Worm (Caenorhabditis elegans) whole organism, L3 larva: ENCODE measurements around the gene srg-29.

Source experiments
- R02D3.7 ChIP-seq: fragments of 150-350 bp; optimal IDR thresholded peaks from 2 replicates; lab custom pipeline; 2014; ENCODE audit warnings: missing biosample characterization, missing genetic modification characterization
- aly-2 ChIP-seq: fragments of 150-350 bp; optimal IDR thresholded peaks from 2 replicates; lab custom pipeline; 2014; ENCODE audit warnings: missing biosample characterization, missing genetic modification characterization
- ceh-16 ChIP-seq: sonication (generic microtip); optimal IDR thresholded peaks from 2 replicates; lab custom pipeline; 2017; ENCODE audit warnings: missing biosample characterization, missing genetic modification characterization
- ceh-28 ChIP-seq: fragments of 150-350 bp; optimal IDR thresholded peaks from 2 replicates; lab custom pipeline; 2014; ENCODE audit warnings: missing biosample characterization, missing genetic modification reagents, missing genetic modification characterization
- ceh-82 ChIP-seq: fragments of 150-350 bp; optimal IDR thresholded peaks from 2 replicates; lab custom pipeline; 2014; ENCODE audit warnings: missing biosample characterization, missing genetic modification characterization
- ceh-9 ChIP-seq: sonication (generic microtip); optimal IDR thresholded peaks from 2 replicates; lab custom pipeline; 2018; ENCODE audit warnings: missing biosample characterization, missing genetic modification characterization
- daf-12 ChIP-seq: fragments of 150-350 bp; optimal IDR thresholded peaks from 2 replicates; lab custom pipeline; 2014; ENCODE audit warnings: missing biosample characterization, missing genetic modification reagents, missing genetic modification characterization
- egl-27 ChIP-seq: sonication (generic microtip); optimal IDR thresholded peaks from 4 replicates; lab custom pipeline; 2017; ENCODE audit warnings: missing biosample characterization, missing genetic modification reagents, missing genetic modification characterization
- egl-5 ChIP-seq: fragments of 150-350 bp; optimal IDR thresholded peaks from 2 replicates; lab custom pipeline; 2017; ENCODE audit warnings: missing biosample characterization, missing genetic modification reagents, missing genetic modification characterization, inconsistent platforms
- elt-1 ChIP-seq: fragments of 150-350 bp; optimal IDR thresholded peaks from 2 replicates; lab custom pipeline; 2014; ENCODE audit warnings: missing biosample characterization, missing genetic modification characterization
- elt-2 ChIP-seq: sonication (generic microtip); optimal IDR thresholded peaks from 2 replicates; lab custom pipeline; 2016; ENCODE audit warnings: missing genetic modification reagents, mild to moderate bottlenecking, missing genetic modification characterization, missing compliant biosample characterization
- elt-3 ChIP-seq, 3 experiments: fragments of 150-350 bp in 1 of 3; sonication (generic microtip) in 2 of 3; optimal IDR thresholded peaks; 2 replicates in 2 of 3; 4 replicates in 1 of 3; lab custom pipeline; 2014 to 2017; ENCODE audit warnings: missing biosample characterization in 3 of 3, missing genetic modification characterization in 3 of 3
- eor-1 ChIP-seq, 2 experiments: fragments of 150-350 bp; optimal IDR thresholded peaks; 2 replicates each; lab custom pipeline; 2014 to 2018; ENCODE audit warnings: missing biosample characterization in 2 of 2, missing genetic modification characterization in 2 of 2
- fkh-10 ChIP-seq: sonication (generic microtip); optimal IDR thresholded peaks from 2 replicates; lab custom pipeline; 2017; ENCODE audit warnings: missing biosample characterization, missing genetic modification reagents, missing genetic modification characterization
- fkh-2 ChIP-seq: fragments of 150-350 bp; optimal IDR thresholded peaks from 2 replicates; lab custom pipeline; 2014; ENCODE audit warnings: missing biosample characterization, missing genetic modification reagents, missing genetic modification characterization
- fos-1 ChIP-seq: fragments of 150-350 bp; optimal IDR thresholded peaks from 2 replicates; lab custom pipeline; 2014; ENCODE audit warnings: missing biosample characterization, missing genetic modification characterization
- jun-1 ChIP-seq: fragments of 150-350 bp; optimal IDR thresholded peaks from 2 replicates; lab custom pipeline; 2014; ENCODE audit warnings: missing biosample characterization, missing genetic modification reagents, missing genetic modification characterization
- lin-15B ChIP-seq: fragments of 150-350 bp; optimal IDR thresholded peaks from 2 replicates; lab custom pipeline; 2014; ENCODE audit warnings: missing biosample characterization, missing genetic modification characterization
- lin-39 ChIP-seq: fragments of 150-350 bp; optimal IDR thresholded peaks from 2 replicates; lab custom pipeline; 2018; ENCODE audit warnings: missing biosample characterization, missing genetic modification reagents, missing genetic modification characterization
- lsy-12 ChIP-seq: sonication (generic microtip); optimal IDR thresholded peaks from 2 replicates; lab custom pipeline; 2016; ENCODE audit warnings: mild to moderate bottlenecking, missing genetic modification characterization, missing compliant biosample characterization
- mdl-1 ChIP-seq: fragments of 150-350 bp; optimal IDR thresholded peaks from 2 replicates; lab custom pipeline; 2014; ENCODE audit warnings: missing biosample characterization, missing genetic modification characterization
- mml-1 ChIP-seq: fragments of 150-350 bp; sonication (generic microtip); optimal IDR thresholded peaks from 3 replicates; lab custom pipeline; 2014; ENCODE audit warnings: missing biosample characterization, missing genetic modification characterization
- nfya-1 ChIP-seq: sonication (generic microtip); optimal IDR thresholded peaks from 2 replicates; lab custom pipeline; 2017; ENCODE audit warnings: missing genetic modification characterization, mild to moderate bottlenecking, missing compliant biosample characterization, antibody characterized with exemption, moderate library complexity; ENCODE audit not compliant: insufficient read depth
- nhr-11 ChIP-seq: fragments of 150-350 bp; optimal IDR thresholded peaks from 2 replicates; lab custom pipeline; 2014; ENCODE audit warnings: missing biosample characterization, missing genetic modification characterization
- nhr-12 ChIP-seq: fragments of 150-350 bp; optimal IDR thresholded peaks from 2 replicates; lab custom pipeline; 2014; ENCODE audit warnings: missing biosample characterization, missing genetic modification characterization
- nhr-237 ChIP-seq: fragments of 150-350 bp; optimal IDR thresholded peaks from 2 replicates; lab custom pipeline; 2014; ENCODE audit warnings: missing biosample characterization, missing genetic modification characterization
- nhr-25 ChIP-seq: sonication (generic microtip); optimal IDR thresholded peaks from 2 replicates; lab custom pipeline; 2017; ENCODE audit warnings: missing biosample characterization, missing genetic modification characterization
- nhr-67 ChIP-seq: fragments of 150-350 bp; optimal IDR thresholded peaks from 2 replicates; lab custom pipeline; 2014; ENCODE audit warnings: missing biosample characterization, missing genetic modification characterization
- nhr-76 ChIP-seq: fragments of 150-350 bp; sonication (generic microtip); optimal IDR thresholded peaks from 5 replicates; lab custom pipeline; 2014; ENCODE audit warnings: missing biosample characterization, missing genetic modification characterization
- pha-4 ChIP-seq: fragments of 150-350 bp; optimal IDR thresholded peaks from 2 replicates; lab custom pipeline; 2014; ENCODE audit warnings: missing biosample characterization, missing genetic modification reagents, missing genetic modification characterization
- pqm-1 ChIP-seq: fragments of 150-350 bp; optimal IDR thresholded peaks from 2 replicates; lab custom pipeline; 2017; ENCODE audit warnings: missing biosample characterization, missing genetic modification characterization, inconsistent platforms
- sea-2 ChIP-seq: fragments of 150-350 bp; sonication (generic microtip); optimal IDR thresholded peaks from 4 replicates; lab custom pipeline; 2014; ENCODE audit warnings: missing biosample characterization, missing genetic modification reagents, missing genetic modification characterization
- skn-1 ChIP-seq: fragments of 150-350 bp; optimal IDR thresholded peaks from 2 replicates; lab custom pipeline; 2014; ENCODE audit warnings: missing biosample characterization, missing genetic modification characterization
- snpc-4 ChIP-seq: fragments of 150-350 bp; optimal IDR thresholded peaks from 2 replicates; lab custom pipeline; 2014; ENCODE audit warnings: missing biosample characterization, missing genetic modification characterization
- tbx-2 ChIP-seq: sonication (generic microtip); optimal IDR thresholded peaks from 2 replicates; lab custom pipeline; 2016; ENCODE audit warnings: mild to moderate bottlenecking, missing genetic modification characterization, missing compliant biosample characterization
- unc-39 ChIP-seq: sonication (generic microtip); optimal IDR thresholded peaks from 4 replicates; lab custom pipeline; 2017; ENCODE audit warnings: missing biosample characterization, missing genetic modification characterization
- unc-62 ChIP-seq: fragments of 150-350 bp; sonication (generic microtip); optimal IDR thresholded peaks from 4 replicates; lab custom pipeline; 2014; ENCODE audit warnings: missing biosample characterization, missing genetic modification reagents, missing genetic modification characterization
- ztf-11 ChIP-seq: fragments of 150-350 bp; optimal IDR thresholded peaks from 2 replicates; lab custom pipeline; 2014; ENCODE audit warnings: missing biosample characterization, missing genetic modification characterization
- ztf-4 ChIP-seq: fragments of 150-350 bp; optimal IDR thresholded peaks from 2 replicates; lab custom pipeline; 2014; ENCODE audit warnings: missing biosample characterization, missing genetic modification characterization

Gene srg-29

DNA sequence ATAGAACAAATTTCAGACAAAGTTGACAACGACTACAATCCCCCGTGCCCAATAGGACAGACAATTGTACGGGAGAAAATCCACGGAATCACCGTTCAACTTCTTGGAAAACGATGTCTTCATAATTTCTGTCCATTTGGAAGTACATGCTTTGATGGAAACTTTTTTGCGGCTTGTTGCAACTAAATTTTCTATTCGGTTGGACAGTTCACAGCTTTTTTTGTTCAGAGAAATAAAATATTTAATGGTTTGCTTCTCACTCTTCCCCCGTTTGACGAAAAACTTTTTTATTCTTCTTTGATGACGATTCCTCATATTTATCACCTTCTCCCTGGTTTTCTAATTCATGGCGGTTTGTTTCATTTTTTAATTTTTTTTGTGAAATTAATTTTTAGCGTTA, 22.9 kb upstream of the srg-29 start, which contains the start of gene C10G8.2:
TSS of gene C10G8.2 (plus strand) at position 301 of the 400 bp plus-strand sequence.
- TF ChIP-seq lsy-12 (no peak), eor-1 (tag; optimal IDR thresholded peaks at IDR 0.05; lab: Kevin White, UChicago) (no peak)

DNA sequence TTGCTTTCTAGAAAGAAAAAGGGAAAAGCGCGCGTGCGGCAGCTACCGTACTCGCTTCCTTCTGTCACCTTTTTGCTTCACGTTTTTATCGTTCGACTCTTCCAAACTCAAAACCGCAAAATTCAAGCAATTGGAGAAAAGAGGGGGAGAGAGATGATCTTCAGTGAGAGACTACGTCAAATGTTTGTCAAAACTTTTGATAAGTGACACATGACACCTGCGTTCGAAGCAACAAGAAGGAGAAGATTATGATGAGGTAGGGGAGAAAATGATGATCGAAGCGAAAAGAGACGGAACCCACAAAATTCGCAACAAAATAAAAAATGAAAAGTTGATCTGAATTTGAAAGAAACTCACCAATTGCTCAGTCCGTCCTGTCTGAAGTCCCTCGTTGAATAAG, 18.6 kb upstream of the srg-29 start:
- no peak for TF ChIP-seq ceh-82
- no peak for TF ChIP-seq nhr-237 (tag; lab: Kevin White, UChicago)
- no peak for TF ChIP-seq pqm-1 (tag; lab: Kevin White, UChicago)
- no peak for TF ChIP-seq sea-2 (GFP tag; lab: Kevin White, UChicago)

DNA sequence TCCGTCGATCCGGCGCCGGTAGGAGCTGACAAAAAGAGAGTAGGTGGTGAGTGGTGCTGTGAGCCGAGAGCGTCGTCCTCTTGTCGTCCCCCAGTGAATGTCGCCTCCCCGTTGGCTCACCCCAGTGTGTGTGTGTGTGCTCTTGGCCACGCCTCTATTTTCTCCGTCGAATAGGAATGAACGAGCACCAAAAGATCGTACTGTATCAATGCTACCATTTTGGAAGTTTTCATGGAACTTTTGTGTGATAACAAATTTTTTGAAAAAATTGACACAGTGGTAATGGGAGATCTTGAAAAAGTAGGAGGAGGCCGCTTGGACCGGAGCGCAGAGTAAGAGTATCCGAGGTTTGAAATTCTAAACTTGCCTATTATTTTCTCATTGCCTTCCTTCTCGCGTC, 17.5 kb upstream of the srg-29 start, which contains the start of gene ceh-34:
TSS of gene ceh-34 (minus strand) at position 101 of the 400 bp plus-strand sequence.
- peak; percentile 8 for TF ChIP-seq nfya-1
- TF ChIP-seq pqm-1 (tag; lab: Kevin White, UChicago): no peak

DNA sequence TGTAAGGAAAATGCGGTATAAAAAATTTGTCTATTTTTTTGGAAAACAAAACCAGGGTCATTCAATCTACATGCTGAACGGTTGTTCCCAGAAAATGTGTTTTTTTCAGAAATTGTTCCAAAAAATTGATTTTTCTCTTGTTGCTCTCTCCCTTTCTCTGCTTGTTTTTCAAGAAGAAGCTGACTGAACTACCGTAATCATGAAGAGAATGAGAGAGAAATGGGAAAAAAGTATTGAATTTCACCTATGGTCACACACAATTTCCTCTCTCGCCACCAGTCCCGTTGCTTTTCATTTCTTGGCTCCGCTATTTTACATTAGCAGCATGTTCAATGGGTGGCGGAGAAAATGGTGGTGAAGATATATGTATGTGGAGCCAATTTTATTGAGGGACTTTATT, 14.2 kb upstream of the srg-29 start:
- no peak for TF ChIP-seq unc-39 (tag; lab: Kevin White, UChicago)
- TF ChIP-seq fkh-10 (GFP tag; lab: Kevin White, UChicago): no peak
- no peak for TF ChIP-seq mml-1 (tag; lab: Kevin White, UChicago)
- TF ChIP-seq nhr-76 (tag; lab: Kevin White, UChicago): no peak
- no peak for TF ChIP-seq ceh-82
- no peak for TF ChIP-seq ceh-16 (tag; lab: Kevin White, UChicago)

DNA sequence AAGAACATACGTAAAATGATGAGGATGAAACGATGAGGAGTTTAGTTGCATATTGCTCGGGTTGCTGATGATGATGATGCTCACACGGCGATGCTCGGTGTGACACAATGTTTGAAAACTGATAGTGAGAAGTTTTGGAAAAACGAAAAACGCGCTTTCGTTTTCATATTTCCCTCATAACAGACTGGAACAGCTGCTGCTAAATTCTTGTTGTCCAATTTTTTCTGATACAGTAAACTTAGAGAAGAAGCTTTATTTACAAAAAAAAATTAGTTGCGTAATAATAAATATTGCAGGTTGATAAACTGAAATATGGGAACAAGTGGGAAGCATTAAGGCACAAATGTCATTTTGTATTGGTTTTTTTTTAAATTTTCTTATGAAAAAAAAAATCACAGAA, 12.4 kb upstream of the srg-29 start, which contains the start of gene ceh-33:
TSS of gene ceh-33 (minus strand) at position 101 of the 400 bp plus-strand sequence.
- TF ChIP-seq lin-39 (tag; lab: Kevin White, UChicago): no peak

DNA sequence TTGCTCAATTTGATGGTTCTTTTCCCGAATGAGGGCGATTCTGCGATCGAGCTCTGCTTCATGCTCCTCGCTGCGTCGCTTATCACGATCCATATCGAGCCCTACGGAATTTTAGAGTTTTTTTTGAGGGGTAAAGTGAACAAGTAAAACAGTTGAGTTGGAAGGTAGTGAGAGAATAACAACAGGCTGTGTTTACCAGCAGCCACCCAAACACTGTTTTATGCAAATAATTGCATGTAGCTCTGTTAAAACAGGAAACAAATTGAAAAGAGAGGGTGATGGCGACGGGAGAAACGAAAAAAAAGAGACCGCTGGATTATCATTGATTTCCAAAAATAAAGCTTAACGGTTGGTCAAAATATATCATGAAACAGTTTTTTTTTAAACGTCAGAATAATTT, 8.7 kb upstream of the srg-29 start, which contains the start of gene C10G8.8:
TSS of gene C10G8.8 (minus strand) at position 101 of the 400 bp plus-strand sequence.
- no peak for TF ChIP-seq lsy-12
- TF ChIP-seq lin-15B: no peak
- TF ChIP-seq unc-62: no peak
- TF ChIP-seq ceh-28 (tag; lab: Kevin White, UChicago): no peak
- TF ChIP-seq ztf-4 (tag; lab: Kevin White, UChicago): no peak
- TF ChIP-seq nhr-67 (tag; lab: Kevin White, UChicago): no peak
- no peak for TF ChIP-seq elt-2 (tag; lab: Kevin White, UChicago)
- TF ChIP-seq daf-12 (tag; lab: Kevin White, UChicago): no peak
- no peak for TF ChIP-seq egl-5 (tag; lab: Kevin White, UChicago)
- TF ChIP-seq, all 47 proteins: peak for 0

DNA sequence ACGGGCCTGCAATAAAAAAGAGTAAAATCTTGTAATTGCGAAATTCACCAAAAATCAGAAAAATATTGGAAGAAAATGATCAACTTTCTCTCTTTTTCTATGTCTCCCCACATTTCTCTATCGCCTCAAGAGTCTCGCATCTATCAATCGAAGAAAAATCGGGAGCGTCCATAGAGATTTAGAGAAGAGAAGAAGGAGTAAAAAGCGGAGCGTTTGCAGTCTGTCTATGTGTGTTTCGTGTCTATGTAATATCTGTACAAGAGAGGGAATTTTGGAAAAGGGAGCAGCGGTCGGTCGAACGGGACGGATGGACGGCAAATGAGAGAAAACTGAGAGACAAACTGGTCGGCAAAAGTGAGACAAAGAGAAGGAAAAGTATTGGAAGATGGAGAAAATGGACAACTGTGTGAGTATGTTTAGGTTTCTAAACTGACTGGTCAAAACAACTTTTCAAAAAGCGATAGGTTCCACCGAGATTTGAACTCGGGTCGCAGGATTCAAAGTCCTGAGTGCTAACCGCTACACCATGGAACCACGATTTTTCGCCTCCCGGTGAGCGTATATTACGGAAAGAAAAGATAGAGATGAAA, 7.2 kb upstream of the srg-29 start:
- TF ChIP-seq ceh-9 (tag; lab: Kevin White, UChicago) (no peak), nhr-11 (tag; lab: Kevin White, UChicago) (peak; percentile 10), eor-1 (tag; optimal IDR thresholded peaks at IDR 0.05; lab: Kevin White, UChicago) (no peak), aly-2 (tag; lab: Kevin White, UChicago) (no peak), unc-62 (no peak), R02D3.7 (tag; lab: Kevin White, UChicago) (no peak), snpc-4 (tag; lab: Kevin White, UChicago) (peak; percentile 91), jun-1 (tag; lab: Kevin White, UChicago) (no peak), elt-1 (tag; lab: Kevin White, UChicago) (no peak), ztf-4 (tag; lab: Kevin White, UChicago) (no peak), fkh-10 (GFP tag; lab: Kevin White, UChicago) (no peak), ceh-82 (no peak), lsy-12 (peak; percentile 38), fos-1 (no peak), elt-2 (tag; lab: Kevin White, UChicago) (peak; percentile 58), nhr-237 (tag; lab: Kevin White, UChicago) (no peak), fkh-2 (tag; lab: Kevin White, UChicago) (peak; percentile 92), pha-4 (tag; lab: Kevin White, UChicago) (peak; percentile 71), skn-1 (tag; lab: Kevin White, UChicago) (no peak), daf-12 (tag; lab: Kevin White, UChicago) (no peak), tbx-2 (tag; lab: Kevin White, UChicago) (no peak), nfya-1 (peak; percentile 48), egl-5 (tag; lab: Kevin White, UChicago) (no peak), nhr-67 (tag; lab: Kevin White, UChicago) (no peak), egl-27 (no peak), nhr-25 (tag; lab: Kevin White, UChicago) (peak; percentile 20), ztf-11 (tag; lab: Kevin White, UChicago) (no peak), elt-3 (tag; optimal IDR thresholded peaks at IDR 0.05; lab: Kevin White, UChicago) (no peak), unc-39 (tag; lab: Kevin White, UChicago) (no peak), mdl-1 (tag; lab: Kevin White, UChicago) (no peak), nhr-12 (tag; lab: Kevin White, UChicago) (no peak), ceh-16 (tag; lab: Kevin White, UChicago) (no peak)
